Worm (Caenorhabditis elegans): ENCODE data around the gene wrt-5.

Gene wrt-5

ce11 chrIV:4051539-4051938 is at the start of gene wrt-5:
Gene wrt-5, minus strand, starts transcription at chrIV:4051639.
- no peak for TF ChIP-seq cog-1 (tag; optimal IDR thresholded peaks at IDR 0.05)

ce11 chrIV:4099773-4100172 is 48.3 kb upstream of the wrt-5 start:
- TF ChIP-seq cog-1 (tag; optimal IDR thresholded peaks at IDR 0.05) (no peak), flt-1 (GFP tag; IDR thresholded peaks at IDR 0.05) (no peak), ztf-23 (GFP tag; IDR thresholded peaks at IDR 0.05) (no peak), klf-2 (GFP tag; conservative IDR thresholded peaks at IDR 0.05) (no peak), ztf-29 (GFP tag; IDR thresholded peaks at IDR 0.05) (no peak), ref-1 (GFP tag; conservative IDR thresholded peaks at IDR 0.05) (no peak), med-1 (GFP tag; optimal IDR thresholded peaks at IDR 0.05; ENCODE audit: insufficient read depth) (no peak), T22C8.4 (GFP tag; IDR thresholded peaks at IDR 0.05) (no peak), tab-1 (GFP tag; IDR thresholded peaks at IDR 0.05) (no peak)

- no peak for TF ChIP-seq cog-1 (tag; optimal IDR thresholded peaks at IDR 0.05)
- TF ChIP-seq T22C8.4 (GFP tag; IDR thresholded peaks at IDR 0.05), result no peak
- no peak for TF ChIP-seq ref-1 (GFP tag; conservative IDR thresholded peaks at IDR 0.05)
- no peak for TF ChIP-seq med-1 (GFP tag; optimal IDR thresholded peaks at IDR 0.05; ENCODE audit: insufficient read depth)
- no peak for TF ChIP-seq tab-1 (GFP tag; IDR thresholded peaks at IDR 0.05)
- TF ChIP-seq ztf-23 (GFP tag; IDR thresholded peaks at IDR 0.05), result no peak
- TF ChIP-seq flt-1 (GFP tag; IDR thresholded peaks at IDR 0.05), result no peak
- TF ChIP-seq klf-2 (GFP tag; conservative IDR thresholded peaks at IDR 0.05), result no peak
- no peak for TF ChIP-seq ztf-29 (GFP tag; IDR thresholded peaks at IDR 0.05)
Observed at ce11 chrIV:4096940-4097339, 45.5 kb upstream of the wrt-5 start.

ce11 chrIV:4094364-4094763 is 42.9 kb upstream of the wrt-5 start:
- TF ChIP-seq tab-1 (GFP tag; IDR thresholded peaks at IDR 0.05), result no peak
- no peak for TF ChIP-seq T22C8.4 (GFP tag; IDR thresholded peaks at IDR 0.05)
- no peak for TF ChIP-seq med-1 (GFP tag; optimal IDR thresholded peaks at IDR 0.05; ENCODE audit: insufficient read depth)

- TF ChIP-seq T22C8.4 (GFP tag; IDR thresholded peaks at IDR 0.05) (peak; percentile 73; the same call in 1 of the 2 replicates), ztf-29 (GFP tag; IDR thresholded peaks at IDR 0.05) (peak; percentile 85), ref-1 (GFP tag; conservative IDR thresholded peaks at IDR 0.05) (no peak), tab-1 (GFP tag; IDR thresholded peaks at IDR 0.05) (no peak), cog-1 (tag; optimal IDR thresholded peaks at IDR 0.05) (no peak), ztf-23 (GFP tag; IDR thresholded peaks at IDR 0.05) (no peak), flt-1 (GFP tag; IDR thresholded peaks at IDR 0.05) (no peak), klf-2 (GFP tag; conservative IDR thresholded peaks at IDR 0.05) (no peak), med-1 (GFP tag; optimal IDR thresholded peaks at IDR 0.05; ENCODE audit: insufficient read depth) (no peak)
Observed at ce11 chrIV:4093087-4093486, 41.6 kb upstream of the wrt-5 start.

DNA sequence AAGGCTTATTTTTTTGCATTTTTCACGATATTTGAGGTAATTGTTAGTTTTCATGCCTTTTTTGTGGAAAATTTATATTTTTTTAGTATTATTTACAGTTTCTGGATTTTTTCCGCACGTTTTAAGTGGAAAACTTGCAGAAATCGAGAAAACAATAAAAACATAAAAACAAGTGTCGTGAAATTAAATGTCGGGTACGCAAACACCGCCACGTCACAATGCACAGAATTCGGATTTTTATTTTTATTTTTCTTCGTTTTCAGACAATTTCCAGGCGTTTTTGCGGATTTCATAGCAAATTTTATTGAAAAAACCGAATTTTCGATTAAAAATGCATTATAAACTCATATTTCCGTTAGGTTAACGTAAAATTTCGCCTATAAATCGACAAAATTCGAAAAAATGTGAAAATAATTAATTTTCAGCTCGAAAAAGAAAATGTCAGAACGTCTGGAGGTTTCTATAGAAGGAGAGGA is 34.4 kb upstream of the wrt-5 start, which contains the start of gene C35B1.2:
C35B1.2 (plus strand) TSS at position 426 of the 476 bp plus-strand sequence.
- TF ChIP-seq T22C8.4 (GFP tag; IDR thresholded peaks at IDR 0.05) (no peak), ztf-29 (GFP tag; IDR thresholded peaks at IDR 0.05) (no peak), tab-1 (GFP tag; IDR thresholded peaks at IDR 0.05) (no peak), flt-1 (GFP tag; IDR thresholded peaks at IDR 0.05) (no peak), cog-1 (tag; optimal IDR thresholded peaks at IDR 0.05) (no peak), ref-1 (GFP tag; conservative IDR thresholded peaks at IDR 0.05) (no peak), med-1 (GFP tag; optimal IDR thresholded peaks at IDR 0.05; ENCODE audit: insufficient read depth) (no peak)

ce11 chrIV:4085022-4085421 is 33.6 kb upstream of the wrt-5 start:
- no peak for TF ChIP-seq tab-1 (GFP tag; IDR thresholded peaks at IDR 0.05)
- no peak for TF ChIP-seq klf-2 (GFP tag; conservative IDR thresholded peaks at IDR 0.05)
- no peak for TF ChIP-seq ref-1 (GFP tag; conservative IDR thresholded peaks at IDR 0.05)
- TF ChIP-seq T22C8.4 (GFP tag; IDR thresholded peaks at IDR 0.05), result no peak
- no peak for TF ChIP-seq ztf-23 (GFP tag; IDR thresholded peaks at IDR 0.05)
- no peak for TF ChIP-seq ztf-29 (GFP tag; IDR thresholded peaks at IDR 0.05)
- no peak for TF ChIP-seq flt-1 (GFP tag; IDR thresholded peaks at IDR 0.05)
- TF ChIP-seq cog-1 (tag; optimal IDR thresholded peaks at IDR 0.05), result no peak
- TF ChIP-seq med-1 (GFP tag; optimal IDR thresholded peaks at IDR 0.05; ENCODE audit: insufficient read depth), result no peak

DNA sequence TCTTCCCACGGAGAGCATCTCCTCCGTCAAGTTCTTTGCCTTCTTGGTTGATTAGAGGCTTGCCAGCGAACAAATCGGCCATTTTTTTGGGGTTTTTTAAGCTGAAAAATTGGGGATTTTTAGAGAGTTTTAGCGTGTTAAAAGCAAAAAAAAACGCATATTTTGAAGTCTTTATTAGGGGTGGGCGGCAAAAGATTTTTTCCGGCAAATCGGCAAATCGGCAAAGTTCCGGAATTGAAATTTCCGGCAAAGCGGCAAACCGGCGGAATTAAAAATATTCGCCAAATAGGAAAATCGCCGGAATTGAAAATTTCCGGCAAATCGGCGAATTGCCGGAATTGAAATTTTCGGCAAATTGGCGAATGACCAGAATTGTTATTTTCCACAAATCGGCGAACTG is 32.7 kb upstream of the wrt-5 start, which contains the start of gene C35B1.5:
C35B1.5 (minus strand) TSS at position 101 of the 400 bp plus-strand sequence.
- no peak for TF ChIP-seq flt-1 (GFP tag; IDR thresholded peaks at IDR 0.05)
- TF ChIP-seq tab-1 (GFP tag; IDR thresholded peaks at IDR 0.05), result no peak
- TF ChIP-seq ztf-23 (GFP tag; IDR thresholded peaks at IDR 0.05), result no peak
- no peak for TF ChIP-seq med-1 (GFP tag; optimal IDR thresholded peaks at IDR 0.05; ENCODE audit: insufficient read depth)
- no peak for TF ChIP-seq T22C8.4 (GFP tag; IDR thresholded peaks at IDR 0.05)
- TF ChIP-seq ztf-29 (GFP tag; IDR thresholded peaks at IDR 0.05), result no peak
- TF ChIP-seq ref-1 (GFP tag; conservative IDR thresholded peaks at IDR 0.05), result no peak
- TF ChIP-seq klf-2 (GFP tag; conservative IDR thresholded peaks at IDR 0.05), result no peak

DNA sequence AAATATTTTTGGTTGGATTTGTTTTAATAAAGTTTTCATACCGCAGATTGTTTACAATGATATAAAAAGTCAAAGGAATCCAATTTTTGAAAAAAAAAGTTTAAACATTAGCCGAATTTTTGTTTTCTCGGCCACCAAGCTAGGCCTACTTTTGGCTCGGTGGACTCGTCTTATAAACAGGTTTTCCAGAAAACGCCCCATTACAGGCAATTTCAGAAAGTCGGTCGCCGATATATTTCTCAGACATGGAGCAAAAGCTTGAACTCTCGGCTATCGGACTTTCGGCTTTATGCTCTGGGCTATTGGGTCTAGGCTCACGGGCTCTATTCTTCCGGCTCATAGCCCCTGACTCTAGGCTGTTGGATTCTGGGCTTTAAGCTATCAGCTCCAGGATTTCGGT is 31.7 kb upstream of the wrt-5 start:
- TF ChIP-seq klf-2 (GFP tag; conservative IDR thresholded peaks at IDR 0.05) (no peak), flt-1 (GFP tag; IDR thresholded peaks at IDR 0.05) (no peak), ztf-29 (GFP tag; IDR thresholded peaks at IDR 0.05) (no peak), med-1 (GFP tag; optimal IDR thresholded peaks at IDR 0.05; ENCODE audit: insufficient read depth) (no peak), T22C8.4 (GFP tag; IDR thresholded peaks at IDR 0.05) (no peak), ref-1 (GFP tag; conservative IDR thresholded peaks at IDR 0.05) (no peak), ztf-23 (GFP tag; IDR thresholded peaks at IDR 0.05) (no peak), cog-1 (tag; optimal IDR thresholded peaks at IDR 0.05) (no peak), tab-1 (GFP tag; IDR thresholded peaks at IDR 0.05) (no peak)

ce11 chrIV:4082599-4082998 is 31.2 kb upstream of the wrt-5 start:
- TF ChIP-seq ztf-29 (GFP tag; IDR thresholded peaks at IDR 0.05) (no peak), klf-2 (GFP tag; conservative IDR thresholded peaks at IDR 0.05) (no peak), tab-1 (GFP tag; IDR thresholded peaks at IDR 0.05) (no peak), ztf-23 (GFP tag; IDR thresholded peaks at IDR 0.05) (no peak), med-1 (GFP tag; optimal IDR thresholded peaks at IDR 0.05; ENCODE audit: insufficient read depth) (no peak), T22C8.4 (GFP tag; IDR thresholded peaks at IDR 0.05) (no peak)

All from whole organism, midembryonic.